Worm (Caenorhabditis elegans) whole organism, L4 larva: ENCODE measurements around the gene stg-1.
"Not testable (repeated sequence)": the region's sequence is repeated elsewhere in the genome, so short reads cannot be mapped to it uniquely, and the experiment has no call there.

Source experiments
- ces-1 ChIP-seq: fragments of 150-350 bp; sonication (generic microtip); optimal IDR thresholded peaks from 4 replicates; lab custom pipeline; 2014; ENCODE audit warnings: missing biosample characterization, missing genetic modification reagents, missing genetic modification characterization
- daf-12 ChIP-seq: fragments of 150-350 bp; optimal IDR thresholded peaks from 2 replicates; lab custom pipeline; 2014; ENCODE audit warnings: missing biosample characterization, missing genetic modification reagents, missing genetic modification characterization
- egl-27 ChIP-seq: sonication (generic microtip); optimal IDR thresholded peaks from 3 replicates; lab custom pipeline; 2017; ENCODE audit warnings: missing biosample characterization, missing genetic modification reagents, missing genetic modification characterization
- hlh-11 ChIP-seq: fragments of 200-800 bp; sonication (Bioruptor generic); optimal IDR thresholded peaks from 2 replicates; lab custom pipeline; 2018; ENCODE audit warnings: mild to moderate bottlenecking, missing genetic modification characterization, missing compliant biosample characterization
- lin-13 ChIP-seq: fragments of 150-350 bp; optimal IDR thresholded peaks from 2 replicates; lab custom pipeline; 2014; ENCODE audit warnings: missing biosample characterization, missing genetic modification reagents, missing genetic modification characterization
- lin-39 ChIP-seq: fragments of 150-350 bp; optimal IDR thresholded peaks from 2 replicates; lab custom pipeline; 2014; ENCODE audit warnings: missing biosample characterization, missing genetic modification reagents, missing genetic modification characterization
- lsy-2 ChIP-seq, 2 experiments: fragments of 150-350 bp in 1 of 2; sonication (generic microtip) in 1 of 2; optimal IDR thresholded peaks; 2 replicates each; lab custom pipeline; 2014 to 2017; ENCODE audit warnings: missing biosample characterization in 2 of 2, missing genetic modification characterization in 2 of 2
- madf-9 ChIP-seq: fragments of 200-800 bp; sonication (Bioruptor generic); conservative IDR thresholded peaks from 2 replicates; pipeline ENCODE4 v1.3.6; 2022; ENCODE audit warnings: missing genetic modification reagents, missing genetic modification characterization, missing compliant biosample characterization
- mes-2 ChIP-seq: sonication (generic microtip); optimal IDR thresholded peaks from 2 replicates; lab custom pipeline; 2016; ENCODE audit warnings: missing genotype, mild to moderate bottlenecking, missing genetic modification characterization, missing compliant biosample characterization; ENCODE audit not compliant: poor library complexity, severe bottlenecking
- nhr-102 ChIP-seq: sonication (generic microtip); optimal IDR thresholded peaks from 2 replicates; lab custom pipeline; 2016; ENCODE audit warnings: mild to moderate bottlenecking, missing genetic modification characterization, moderate library complexity, missing compliant biosample characterization
- nhr-28 ChIP-seq: fragments of 150-350 bp; optimal IDR thresholded peaks from 2 replicates; lab custom pipeline; 2014; ENCODE audit warnings: missing biosample characterization, missing genetic modification characterization
- nhr-76 ChIP-seq: fragments of 150-350 bp; optimal IDR thresholded peaks from 2 replicates; lab custom pipeline; 2014; ENCODE audit warnings: missing biosample characterization, missing genetic modification characterization
- nhr-77 ChIP-seq: fragments of 150-350 bp; optimal IDR thresholded peaks from 2 replicates; lab custom pipeline; 2014; ENCODE audit warnings: missing biosample characterization, missing genetic modification characterization
- zag-1 ChIP-seq: fragments of 150-350 bp; optimal IDR thresholded peaks from 2 replicates; lab custom pipeline; 2014; ENCODE audit warnings: missing biosample characterization, missing genetic modification characterization

- peak; percentile 94 for TF ChIP-seq mes-2 (tag; lab: Kevin White, UChicago)
- TF ChIP-seq egl-27 (tag; lab: Kevin White, UChicago); nhr-76 (tag; lab: Kevin White, UChicago); zag-1 (tag; lab: Kevin White, UChicago); ces-1 (GFP tag; lab: Kevin White, UChicago); lin-39 (tag; lab: Kevin White, UChicago); daf-12 (tag; lab: Kevin White, UChicago): not testable (repeated sequence)
- peak; percentile 71 for TF ChIP-seq hlh-11
- peak; percentile 79 for TF ChIP-seq nhr-102 (tag; lab: Kevin White, UChicago)
- peak; percentile 81 for TF ChIP-seq lin-13 (GFP tag; lab: Kevin White, UChicago)
- TF ChIP-seq lsy-2 (tag; optimal IDR thresholded peaks at IDR 0.05; lab: Kevin White, UChicago) = peak; percentile 65 to 90
- peak; percentile 94 for TF ChIP-seq madf-9 (GFP tag; lab: Robert Waterston, UW)
- peak; percentile 27 for TF ChIP-seq nhr-28 (tag; lab: Kevin White, UChicago)
- TF ChIP-seq nhr-77 (tag; lab: Kevin White, UChicago) = peak; percentile 45
These were observed 27.1 kb downstream of the stg-1 start, which contains the start of gene mtcu-2 for ce11 chrII:10033163-10033871.
